Worm (Caenorhabditis elegans): ENCODE measurements around the gene K08E5.1.

The K08E5.1 gene

DNA sequence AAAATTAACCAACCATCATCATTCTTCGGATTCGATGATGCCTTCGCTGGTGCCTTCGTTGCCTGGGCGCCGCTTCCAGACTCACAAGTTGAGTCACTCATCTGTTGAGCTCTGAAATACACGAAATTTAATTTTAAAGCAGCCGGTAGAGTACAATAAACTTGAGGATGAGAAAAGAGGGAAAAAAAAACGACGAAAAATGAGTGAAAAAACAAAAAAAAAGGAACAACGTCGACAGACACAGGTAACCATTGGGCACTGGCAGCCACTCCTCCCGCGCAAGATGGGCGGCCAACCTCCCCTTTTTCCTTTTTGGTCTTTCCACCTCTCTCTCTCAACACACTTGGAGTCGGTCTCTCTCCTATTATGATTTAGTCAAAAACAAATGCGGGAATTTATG, at the start of gene K08E5.1:
K08E5.1 (minus strand) TSS at position 101 of the 400 bp plus-strand sequence.
- TF ChIP-seq hmg-1.2 (GFP tag; IDR thresholded peaks at IDR 0.05) (peak; percentile 22; the same call in 1 of the 2 replicates), hsf-1 (GFP tag; IDR thresholded peaks at IDR 0.05) (no peak), B0019.2 (GFP tag; conservative IDR thresholded peaks at IDR 0.05) (no peak), rcor-1 (GFP tag; IDR thresholded peaks at IDR 0.05) (no peak)

DNA sequence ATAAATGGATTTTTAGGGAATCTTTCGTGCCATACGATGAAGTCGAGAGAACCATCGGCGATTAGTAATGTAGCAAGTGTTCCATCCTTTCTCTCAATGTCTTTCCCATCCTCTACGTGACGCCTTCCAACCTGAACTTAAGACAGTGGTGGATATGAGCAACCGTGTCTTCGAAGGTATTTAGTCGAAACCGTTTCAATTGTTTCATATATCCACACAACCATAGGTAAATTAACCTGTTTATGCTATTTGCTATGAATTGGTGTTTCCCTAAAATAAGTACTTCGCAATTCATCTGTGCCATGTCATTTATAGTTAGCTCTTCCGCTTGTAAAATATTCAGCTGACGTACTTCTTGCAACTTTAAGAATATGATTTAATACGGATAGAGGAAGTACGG, 49.3 kb upstream of the K08E5.1 start:
- no peak for TF ChIP-seq hlh-12 (tag; optimal IDR thresholded peaks at IDR 0.05)
- TF ChIP-seq ceh-79 (tag; optimal IDR thresholded peaks at IDR 0.05), result no peak
- no peak for TF ChIP-seq hmg-1.2 (GFP tag; IDR thresholded peaks at IDR 0.05)
- no peak for TF ChIP-seq repo-1 (tag; optimal IDR thresholded peaks at IDR 0.05)

DNA sequence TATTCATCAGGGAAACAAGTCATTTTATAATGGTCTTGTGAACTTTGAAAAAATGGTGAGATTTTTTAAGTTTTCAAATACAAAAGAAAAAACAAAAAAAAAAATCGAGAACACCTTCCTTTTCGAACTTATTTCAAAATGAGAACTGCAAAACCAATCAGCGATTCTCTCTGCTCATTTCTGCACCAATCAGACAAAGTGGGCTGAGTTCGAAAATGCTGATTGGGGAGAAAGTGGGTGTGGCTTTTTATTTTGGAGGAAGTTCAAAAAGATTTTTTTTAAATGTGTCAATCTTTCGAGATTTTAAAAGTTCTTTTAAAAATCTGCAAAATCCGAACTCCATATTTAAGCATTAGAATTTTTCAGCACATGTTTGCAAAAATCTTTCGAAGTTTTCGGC, 48.0 kb upstream of the K08E5.1 start:
- no peak for TF ChIP-seq B0336.3 (GFP tag; IDR thresholded peaks at IDR 0.05)
- no peak for TF ChIP-seq C17E4.6 (GFP tag; IDR thresholded peaks at IDR 0.05)
- no peak for TF ChIP-seq Y56A3A.18 (GFP tag; IDR thresholded peaks at IDR 0.05)
- TF ChIP-seq ceh-40 (GFP tag; IDR thresholded peaks at IDR 0.05), result no peak
- no peak for TF ChIP-seq hrde-1 (tag; optimal IDR thresholded peaks at IDR 0.05; ENCODE audit: borderline replicate concordance)
- no peak for TF ChIP-seq snpc-1.1 (tag; optimal IDR thresholded peaks at IDR 0.05; ENCODE audit: insufficient read depth)
- no peak for TF ChIP-seq mcd-1 (GFP tag; IDR thresholded peaks at IDR 0.05)
- TF ChIP-seq sptf-2 (GFP tag; optimal IDR thresholded peaks at IDR 0.05), result no peak

DNA sequence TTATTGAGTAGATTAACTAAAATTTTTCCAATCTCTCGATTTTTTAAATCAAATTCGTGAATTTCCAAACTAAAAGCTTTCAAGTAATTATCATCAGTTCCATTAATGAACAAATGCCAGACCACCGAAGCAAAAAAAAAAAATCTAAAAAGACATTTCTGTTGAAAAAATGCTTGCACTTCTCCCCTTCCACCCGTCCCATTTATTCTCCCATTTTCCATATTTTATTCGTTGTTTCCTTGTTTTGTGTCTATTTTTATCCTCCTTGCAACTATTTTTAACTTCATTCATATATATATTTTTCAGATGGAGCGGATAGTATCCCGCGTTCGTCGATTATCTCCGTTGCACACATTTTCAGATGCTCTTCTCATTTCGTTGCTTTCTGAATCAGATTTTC, 42.3 kb upstream of the K08E5.1 start, which contains the start of gene epac-1:
epac-1 (plus strand) TSS at position 301 of the 400 bp plus-strand sequence.
- TF ChIP-seq dpl-1 (GFP tag; optimal IDR thresholded peaks at IDR 0.05) (no peak), hsf-1 (GFP tag; IDR thresholded peaks at IDR 0.05) (no peak), attf-3 (GFP tag; conservative IDR thresholded peaks at IDR 0.05) (no peak), ekl-4 (GFP tag; IDR thresholded peaks at IDR 0.05) (no peak), F55B11.4 (tag; optimal IDR thresholded peaks at IDR 0.05; ENCODE audit: borderline replicate concordance, insufficient read depth) (no peak), cebp-2 (GFP tag; IDR thresholded peaks at IDR 0.05) (no peak), F22D6.2 (tag; optimal IDR thresholded peaks at IDR 0.05) (no peak), dox-1 (GFP tag; IDR thresholded peaks at IDR 0.05) (no peak), ccch-3 (GFP tag; optimal IDR thresholded peaks at IDR 0.05) (no peak), K12H6.12 (tag; optimal IDR thresholded peaks at IDR 0.05) (no peak), hrde-1 (tag; optimal IDR thresholded peaks at IDR 0.05; ENCODE audit: borderline replicate concordance) (no peak), pha-4 (tag; optimal IDR thresholded peaks at IDR 0.05) (no peak), athp-1 (tag; optimal IDR thresholded peaks at IDR 0.05) (no peak), T07F8.4 (tag; optimal IDR thresholded peaks at IDR 0.05) (no peak), ztf-18 (tag; optimal IDR thresholded peaks at IDR 0.05) (no peak), snpc-1.3 (tag; optimal IDR thresholded peaks at IDR 0.05; ENCODE audit: insufficient read depth) (no peak), cebp-1 (GFP tag; IDR thresholded peaks at IDR 0.05) (no peak), cebp-1 (tag; optimal IDR thresholded peaks at IDR 0.05) (no peak), die-1 (tag; optimal IDR thresholded peaks at IDR 0.05) (no peak)

DNA sequence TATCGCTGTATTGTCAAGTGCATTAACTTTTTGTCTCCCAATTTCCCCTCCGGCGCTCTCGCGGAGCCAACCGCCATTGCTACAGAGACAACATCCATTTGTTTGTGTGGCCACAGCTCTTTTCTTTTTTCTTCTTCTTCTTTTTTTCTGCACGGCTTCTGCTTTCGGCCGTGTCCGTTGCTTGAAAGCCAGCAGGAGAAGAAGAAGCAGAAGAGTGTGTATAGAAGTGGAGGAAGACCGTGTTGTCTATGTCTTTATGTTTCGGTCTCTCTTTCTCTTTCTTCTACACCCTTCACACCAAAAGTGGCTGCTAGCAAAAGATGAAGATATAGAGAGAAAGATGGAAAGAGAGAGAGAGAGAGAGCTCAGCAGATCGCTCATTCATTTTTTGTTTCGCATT, 41.2 kb upstream of the K08E5.1 start:
- no peak for TF ChIP-seq Y79H2A.3 (GFP tag; conservative IDR thresholded peaks at IDR 0.05)
- TF ChIP-seq K12H6.12 (tag; optimal IDR thresholded peaks at IDR 0.05), result peak; percentile 22
